Fruit fly (Drosophila melanogaster) whole organism, adult: ENCODE measurements around the gene CG7806.

Experiments used
- CG12768 ChIP-seq: fragments of 200-800 bp; sonication (Bioruptor generic); optimal IDR thresholded peaks from 2 replicates; lab custom pipeline; 2017; ENCODE audit warnings: missing biosample characterization, missing genetic modification characterization, mild to moderate bottlenecking, moderate library complexity, missing genetic modification reagents
- CG14711 ChIP-seq: fragments of 200-800 bp; sonication (Bioruptor generic); optimal IDR thresholded peaks from 2 replicates; lab custom pipeline; 2018; ENCODE audit warnings: missing biosample characterization, mild to moderate bottlenecking, missing genetic modification characterization, moderate library complexity
- CG33017 ChIP-seq: fragments of 200-800 bp; sonication (Bioruptor generic); optimal IDR thresholded peaks from 2 replicates; lab custom pipeline; 2018; ENCODE audit warnings: missing biosample characterization, mild to moderate bottlenecking, missing genetic modification characterization, moderate library complexity
- Clk ChIP-seq: fragments of 200-800 bp; sonication (Bioruptor generic); optimal IDR thresholded peaks from 2 replicates; lab custom pipeline; 2017; ENCODE audit warnings: missing biosample characterization, missing genetic modification characterization
- Crg-1 ChIP-seq: fragments of 200-800 bp; sonication (Bioruptor generic); optimal IDR thresholded peaks from 2 replicates; lab custom pipeline; 2016; ENCODE audit warnings: missing biosample characterization, missing genetic modification characterization
- Mnt ChIP-seq: fragments of 200-800 bp; sonication (Bioruptor generic); optimal IDR thresholded peaks from 2 replicates; lab custom pipeline; 2016; ENCODE audit warnings: missing biosample characterization, mild to moderate bottlenecking, missing genetic modification characterization
- cnc ChIP-seq, 2 experiments: fragments of >200 bp; optimal IDR thresholded peaks; 2 replicates each; lab custom pipeline; 2017
- kay ChIP-seq: fragments of 200-800 bp; sonication (Bioruptor generic); peaks from one replicate; lab custom pipeline; 2016; ENCODE audit warnings: missing biosample characterization, missing genetic modification characterization, borderline replicate concordance
- pad ChIP-seq: fragments of 200-800 bp; sonication (Bioruptor generic); optimal IDR thresholded peaks from 3 replicates; lab custom pipeline; 2017; ENCODE audit warnings: missing biosample characterization, missing genetic modification characterization, mild to moderate bottlenecking, moderate library complexity, missing genetic modification reagents
- tj ChIP-seq: fragments of 200-800 bp; sonication (Bioruptor generic); optimal IDR thresholded peaks from 3 replicates; lab custom pipeline; 2017; ENCODE audit warnings: missing biosample characterization, mild to moderate bottlenecking, missing genetic modification characterization, moderate library complexity

dm6 chr2L:8268679-8269078, 42.5 kb upstream of the CG7806 start:
- TF ChIP-seq tj (GFP tag; lab: Kevin White, UChicago) (no peak), Crg-1 (no peak), CG12768 (GFP tag; lab: Kevin White, UChicago) (no peak), kay (GFP tag; lab: Kevin White, UChicago) (no peak), Clk (GFP tag; lab: Kevin White, UChicago) (no peak), cnc (optimal IDR thresholded peaks at IDR 0.05; lab: Kevin White, UChicago) (no peak), CG33017 (tag; lab: Kevin White, UChicago) (no peak), CG14711 (tag; lab: Kevin White, UChicago) (no peak), Mnt (no peak), pad (no peak)
